Fruit fly (Drosophila melanogaster) whole organism, embryonic: ENCODE results near the gene CG14419.

Experiments
- Antp ChIP-seq: fragments of 200-800 bp; sonication (Bioruptor generic); optimal IDR thresholded peaks from 3 replicates; lab custom pipeline; 2016; ENCODE audit warnings: missing biosample characterization, missing genetic modification characterization
- B-H1 ChIP-seq: fragments of 200-800 bp; sonication (Bioruptor generic); IDR thresholded peaks from 3 replicates; pipeline ENCODE4 v1.3.6; 2022; ENCODE audit warnings: missing biosample characterization, missing genetic modification characterization
- BtbVII ChIP-seq: fragments of 200-800 bp; sonication (Bioruptor generic); optimal IDR thresholded peaks from 3 replicates; lab custom pipeline; 2017; ENCODE audit warnings: missing biosample characterization, mild to moderate bottlenecking, missing genetic modification characterization
- CG12155 ChIP-seq: fragments of 200-800 bp; sonication (Bioruptor generic); optimal IDR thresholded peaks from 3 replicates; lab custom pipeline; 2016; ENCODE audit warnings: missing biosample characterization, missing genetic modification characterization
- CG12769 ChIP-seq: fragments of 200-800 bp; sonication (Bioruptor generic); optimal IDR thresholded peaks from 2 replicates; lab custom pipeline; 2019; ENCODE audit warnings: missing biosample characterization, mild to moderate bottlenecking, missing genetic modification characterization, moderate library complexity
- CG13287 ChIP-seq: fragments of 200-800 bp; sonication (Bioruptor generic); IDR thresholded peaks from 2 replicates; pipeline ENCODE4 v1.3.6; 2022; ENCODE audit warnings: missing biosample characterization, missing genetic modification characterization; ENCODE audit not compliant: partially characterized antibody
- CG13775 ChIP-seq: fragments of 200-800 bp; sonication (Bioruptor generic); optimal IDR thresholded peaks from 3 replicates; lab custom pipeline; 2017; ENCODE audit warnings: missing biosample characterization, mild to moderate bottlenecking, missing genetic modification characterization
- CG15073 ChIP-seq: fragments of 200-800 bp; sonication (Bioruptor generic); optimal IDR thresholded peaks from 2 replicates; lab custom pipeline; 2016; ENCODE audit warnings: missing biosample characterization, missing genetic modification characterization
- CG17328 ChIP-seq: fragments of 200-800 bp; sonication (Bioruptor generic); IDR thresholded peaks from 2 replicates; pipeline ENCODE4 v1.3.6; 2022; ENCODE audit warnings: missing biosample characterization, missing genetic modification characterization
- CG17568 ChIP-seq: fragments of 200-800 bp; sonication (Bioruptor generic); optimal IDR thresholded peaks from 2 replicates; lab custom pipeline; 2018; ENCODE audit warnings: missing biosample characterization, mild to moderate bottlenecking, missing genetic modification characterization, moderate library complexity
- CG1792 ChIP-seq: fragments of 200-800 bp; sonication (Bioruptor generic); optimal IDR thresholded peaks from 2 replicates; lab custom pipeline; 2016; ENCODE audit warnings: missing biosample characterization, missing genetic modification characterization
- CG30020 ChIP-seq: fragments of 200-800 bp; optimal IDR thresholded peaks from 2 replicates; lab custom pipeline; 2019; ENCODE audit warnings: missing biosample characterization, mild to moderate bottlenecking, missing genetic modification characterization, moderate library complexity
- CG3065 ChIP-seq: fragments of 200-800 bp; sonication (Bioruptor generic); optimal IDR thresholded peaks from 2 replicates; lab custom pipeline; 2016; ENCODE audit warnings: missing biosample characterization, missing genetic modification characterization
- CG31365 ChIP-seq: fragments of 200-800 bp; sonication (Bioruptor generic); optimal IDR thresholded peaks from 2 replicates; lab custom pipeline; 2018; ENCODE audit warnings: missing biosample characterization, mild to moderate bottlenecking, missing genetic modification characterization
- CG3726 ChIP-seq: fragments of 200-800 bp; sonication (Bioruptor generic); IDR thresholded peaks from 3 replicates; pipeline ENCODE4, ENCODE4 v1.3.6; 2022; ENCODE audit warnings: missing biosample characterization, missing genetic modification characterization
- CG4328 ChIP-seq: fragments of 200-800 bp; sonication (Bioruptor generic); optimal IDR thresholded peaks from 3 replicates; lab custom pipeline; 2017; ENCODE audit warnings: missing biosample characterization, missing genetic modification reagents, missing genetic modification characterization
- CG5953 ChIP-seq: fragments of 200-800 bp; sonication (Bioruptor generic); IDR thresholded peaks from 2 replicates; pipeline ENCODE4 v1.3.6; 2022; ENCODE audit warnings: missing biosample characterization, missing genetic modification characterization
- CG7745 ChIP-seq: fragments of 200-800 bp; sonication (Bioruptor generic); optimal IDR thresholded peaks from 2 replicates; lab custom pipeline; 2018; ENCODE audit warnings: missing biosample characterization, mild to moderate bottlenecking, missing genetic modification characterization, moderate library complexity
- CG7963 ChIP-seq: fragments of 200-800 bp; sonication (Bioruptor generic); IDR thresholded peaks from 3 replicates; pipeline ENCODE4 v1.3.6; 2022; ENCODE audit warnings: missing biosample characterization, missing genetic modification characterization; ENCODE audit not compliant: partially characterized antibody
- CG9727 ChIP-seq: fragments of 200-800 bp; sonication (Bioruptor generic); optimal IDR thresholded peaks from 3 replicates; lab custom pipeline; 2017; ENCODE audit warnings: missing biosample characterization, mild to moderate bottlenecking, missing genetic modification characterization
- Gug ChIP-seq: fragments of 200-800 bp; sonication (Bioruptor generic); IDR thresholded peaks from 4 replicates; pipeline ENCODE4 v1.3.6; 2022; ENCODE audit warnings: missing biosample characterization, missing genetic modification characterization
- HmgZ ChIP-seq: fragments of 200-800 bp; sonication (Bioruptor generic); optimal IDR thresholded peaks from 2 replicates; lab custom pipeline; 2018; ENCODE audit warnings: missing biosample characterization, mild to moderate bottlenecking, missing genetic modification characterization
- Hmx ChIP-seq: fragments of 200-800 bp; sonication (Bioruptor generic); optimal IDR thresholded peaks from 2 replicates; lab custom pipeline; 2016; ENCODE audit warnings: missing biosample characterization, missing genetic modification characterization
- Hr78 ChIP-seq, 2 experiments: fragments of 200-800 bp in 1 of 2; fragments of >200 bp in 1 of 2; sonication (Bioruptor generic) in 1 of 2; optimal IDR thresholded peaks; 2 replicates each; lab custom pipeline; 2017 to 2019; ENCODE audit warnings: missing biosample characterization in 2 of 2, missing genetic modification characterization in 2 of 2, mild to moderate bottlenecking in 1 of 2, moderate library complexity in 1 of 2
- NfI ChIP-seq: fragments of 200-800 bp; sonication (Bioruptor generic); optimal IDR thresholded peaks from 3 replicates; lab custom pipeline; 2018; ENCODE audit warnings: missing biosample characterization, mild to moderate bottlenecking, missing genetic modification characterization, moderate library complexity
- Pdp1 ChIP-seq, 2 experiments: fragments of 200-800 bp; sonication (Bioruptor generic); optimal IDR thresholded peaks; 3 replicates each; lab custom pipeline; 2016; ENCODE audit warnings: missing biosample characterization in 2 of 2, missing genetic modification characterization in 2 of 2, mild to moderate bottlenecking in 1 of 2, moderate library complexity in 1 of 2
- Rfx ChIP-seq: fragments of 200-800 bp; sonication (Bioruptor generic); IDR thresholded peaks from 2 replicates; pipeline ENCODE4 v1.3.6; 2022; ENCODE audit warnings: missing biosample characterization, missing genetic modification characterization
- Taf1 ChIP-seq: fragments of 200-800 bp; sonication (Bioruptor generic); IDR thresholded peaks from 2 replicates; pipeline ENCODE4 v1.3.6; 2022; ENCODE audit warnings: missing biosample characterization, missing genetic modification characterization
- YL-1 ChIP-seq: fragments of 200-800 bp; sonication (Bioruptor generic); optimal IDR thresholded peaks from 3 replicates; lab custom pipeline; 2017; ENCODE audit warnings: missing biosample characterization, mild to moderate bottlenecking, missing genetic modification characterization
- aop ChIP-seq: fragments of 200-800 bp; sonication (Bioruptor generic); IDR thresholded peaks from 2 replicates; pipeline ENCODE4 v1.3.6; 2022; ENCODE audit warnings: missing biosample characterization, missing genetic modification characterization
- bbx ChIP-seq: fragments of 200-800 bp; sonication (Bioruptor generic); IDR thresholded peaks from 2 replicates; pipeline ENCODE4 v1.3.6; 2022; ENCODE audit warnings: missing biosample characterization, missing genetic modification characterization; ENCODE audit not compliant: partially characterized antibody
- br ChIP-seq: fragments of >200 bp; optimal IDR thresholded peaks from 2 replicates; lab custom pipeline; 2017
- caup ChIP-seq: fragments of 200-800 bp; sonication (Bioruptor generic); optimal IDR thresholded peaks from 3 replicates; lab custom pipeline; 2017; ENCODE audit warnings: missing biosample characterization, mild to moderate bottlenecking, missing genetic modification characterization, moderate library complexity; ENCODE audit not compliant: severe bottlenecking
- dpn ChIP-seq, 2 experiments: fragments of 200-800 bp; sonication (Bioruptor generic); optimal IDR thresholded peaks; 3 replicates each; lab custom pipeline; 2016; ENCODE audit warnings: missing biosample characterization in 2 of 2, missing genetic modification characterization in 2 of 2
- en ChIP-seq: fragments of 200-800 bp; sonication (Bioruptor generic); optimal IDR thresholded peaks from 2 replicates; lab custom pipeline; 2016; ENCODE audit warnings: missing biosample characterization, missing genetic modification characterization
- fd3F ChIP-seq: fragments of 200-800 bp; sonication (Bioruptor generic); optimal IDR thresholded peaks from 2 replicates; lab custom pipeline; 2018; ENCODE audit warnings: missing biosample characterization, mild to moderate bottlenecking, missing genetic modification characterization, moderate library complexity
- gcm ChIP-seq: fragments of 200-800 bp; sonication (Bioruptor generic); optimal IDR thresholded peaks from 2 replicates; lab custom pipeline; 2019; ENCODE audit warnings: missing biosample characterization, mild to moderate bottlenecking, missing genetic modification characterization, moderate library complexity
- gfzf ChIP-seq: fragments of 200-800 bp; sonication (Bioruptor generic); optimal IDR thresholded peaks from 2 replicates; lab custom pipeline; 2016; ENCODE audit warnings: missing biosample characterization, mild to moderate bottlenecking, missing genetic modification characterization, moderate library complexity
- hb ChIP-seq: fragments of 200-800 bp; sonication (Bioruptor generic); IDR thresholded peaks from 3 replicates; pipeline ENCODE4 v1.3.6; 2022; ENCODE audit warnings: missing biosample characterization, missing genetic modification characterization; ENCODE audit not compliant: partially characterized antibody
- hbn ChIP-seq: fragments of 200-800 bp; sonication (Bioruptor generic); IDR thresholded peaks from 2 replicates; pipeline ENCODE4 v1.3.6; 2022; ENCODE audit warnings: missing biosample characterization, missing genetic modification characterization; ENCODE audit not compliant: partially characterized antibody
- insv ChIP-seq, 2 experiments: fragments of 200-800 bp; sonication (Bioruptor generic); optimal IDR thresholded peaks; 3 replicates each; lab custom pipeline; 2016 to 2018; ENCODE audit warnings: missing biosample characterization in 2 of 2, missing genetic modification characterization in 2 of 2
- lola ChIP-seq, 3 experiments: fragments of >200 bp in 2 of 3; fragments of 200-800 bp in 1 of 3; sonication (Bioruptor generic) in 1 of 3; optimal IDR thresholded peaks; 2 replicates each; lab custom pipeline; 2017 to 2019; ENCODE audit warnings: missing biosample characterization in 3 of 3, missing genetic modification characterization in 3 of 3, mild to moderate bottlenecking in 1 of 3, moderate library complexity in 1 of 3
- nerfin-2 ChIP-seq: fragments of 200-800 bp; sonication (Bioruptor generic); IDR thresholded peaks from 2 replicates; pipeline ENCODE4 v1.3.6; 2022; ENCODE audit warnings: missing biosample characterization, missing genetic modification characterization; ENCODE audit not compliant: partially characterized antibody
- org-1 ChIP-seq: fragments of 200-800 bp; sonication (Bioruptor generic); optimal IDR thresholded peaks from 2 replicates; lab custom pipeline; 2017; ENCODE audit warnings: missing biosample characterization, missing genetic modification characterization
- otp ChIP-seq: fragments of 200-800 bp; sonication (Bioruptor generic); IDR thresholded peaks from 3 replicates; pipeline ENCODE4, ENCODE4 v1.3.6; 2022; ENCODE audit warnings: missing biosample characterization, missing genetic modification characterization
- pan ChIP-seq, 4 experiments: fragments of >200 bp in 3 of 4; fragments of 200-800 bp in 1 of 4; sonication (Bioruptor generic) in 1 of 4; optimal IDR thresholded peaks in 3 of 4; IDR thresholded peaks in 1 of 4; 2 replicates each; pipeline versions ENCODE4 v1.3.6 to Lab custom; 2017 to 2022; ENCODE audit warnings: missing biosample characterization in 2 of 4, missing genetic modification characterization in 2 of 4, mixed read lengths in 1 of 4
- tap ChIP-seq: fragments of 200-800 bp; optimal IDR thresholded peaks from 3 replicates; lab custom pipeline; 2019; ENCODE audit warnings: missing biosample characterization, mild to moderate bottlenecking, missing genetic modification characterization, moderate library complexity
- trem ChIP-seq: fragments of 200-800 bp; optimal IDR thresholded peaks from 3 replicates; lab custom pipeline; 2019; ENCODE audit warnings: missing biosample characterization, mild to moderate bottlenecking, missing genetic modification characterization, moderate library complexity
- vvl ChIP-seq: fragments of 200-800 bp; sonication (Bioruptor generic); IDR thresholded peaks from 2 replicates; pipeline ENCODE4 v1.3.6; 2022; ENCODE audit warnings: missing biosample characterization, missing genetic modification characterization

Gene CG14419

dm6 chrX:2919742-2920141, 34.0 kb upstream of the CG14419 start, which contains the start of gene CG3588 (continued):
- TF ChIP-seq CG4328 (no peak), pan (optimal IDR thresholded peaks at IDR 0.05; lab: Kevin White, UChicago) (no peak), pan (GFP tag; optimal IDR thresholded peaks at IDR 0.05 in 1 of 2, IDR thresholded peaks at IDR 0.05 in 1 of 2) (peak in 1 of 2 experiments; percentile 80), Antp (GFP tag; lab: Kevin White, UChicago) (no peak), NfI (GFP tag; lab: Kevin White, UChicago) (peak; percentile 81), CG17328 (peak; percentile 65), CG12155 (GFP tag; lab: Kevin White, UChicago) (peak; percentile 70), hbn (GFP tag; lab: Robert Waterston, UW) (no peak), Rfx (GFP tag; lab: Robert Waterston, UW) (peak; percentile 94), tap (tag; lab: Kevin White, UChicago) (peak; percentile 32), aop (GFP tag; lab: Robert Waterston, UW) (no peak), hb (GFP tag; lab: Robert Waterston, UW) (no peak), trem (peak; percentile 1), CG3065 (GFP tag; lab: Kevin White, UChicago) (no peak), bbx (GFP tag; lab: Robert Waterston, UW) (no peak), CG15073 (GFP tag; lab: Kevin White, UChicago) (no peak), HmgZ (peak; percentile 50), CG12769 (tag; lab: Kevin White, UChicago) (peak; percentile 11), dpn (GFP tag; optimal IDR thresholded peaks at IDR 0.05; lab: Kevin White, UChicago) (peak; percentile 55 to 71), gcm (GFP tag; lab: Kevin White, UChicago) (no peak), fd3F (GFP tag; lab: Kevin White, UChicago) (peak; percentile 66), BtbVII (peak; percentile 60), otp (peak; percentile 51; the same call in 1 of the 3 replicates), insv (GFP tag; optimal IDR thresholded peaks at IDR 0.05; lab: Kevin White, UChicago) (no peak), CG13287 (no peak), org-1 (GFP tag; lab: Kevin White, UChicago) (peak; percentile 36), CG1792 (GFP tag; lab: Kevin White, UChicago) (peak; percentile 71), gfzf (GFP tag; lab: Kevin White, UChicago) (no peak), YL-1 (GFP tag; lab: Kevin White, UChicago) (no peak), CG13775 (GFP tag; lab: Kevin White, UChicago) (peak; percentile 50), Hr78 (GFP tag; optimal IDR thresholded peaks at IDR 0.05; lab: Kevin White, UChicago) (no peak), Hmx (GFP tag; lab: Kevin White, UChicago) (no peak), CG5953 (GFP tag; lab: Robert Waterston, UW) (0 out of 2 replicates have a peak, but pooled peaks have one; percentile 31), br (lab: Kevin White, UChicago) (no peak), CG31365 (tag; lab: Kevin White, UChicago) (peak; percentile 20), Gug (GFP tag; lab: Robert Waterston, UW) (peak; percentile 79; the same call in 3 of the 4 replicates), CG7963 (GFP tag; lab: Robert Waterston, UW) (no peak), vvl (GFP tag; lab: Robert Waterston, UW) (peak; percentile 73; the same call in 1 of the 2 replicates), CG17568 (peak; percentile 54), B-H1 (GFP tag; lab: Robert Waterston, UW) (peak; percentile 57), CG3726 (GFP tag; lab: Robert Waterston, UW) (no peak), Taf1 (GFP tag; lab: Robert Waterston, UW) (peak; percentile 79), lola (GFP tag; optimal IDR thresholded peaks at IDR 0.05; lab: Kevin White, UChicago) (no peak), en (GFP tag; lab: Kevin White, UChicago) (no peak), caup (GFP tag; lab: Kevin White, UChicago) (peak; percentile 77), Pdp1 (GFP tag; optimal IDR thresholded peaks at IDR 0.05; lab: Kevin White, UChicago) (peak in 1 of 2 experiments; percentile 65), CG30020 (tag; lab: Kevin White, UChicago) (no peak), nerfin-2 (GFP tag; lab: Robert Waterston, UW) (no peak), CG9727 (GFP tag; lab: Kevin White, UChicago) (peak; percentile 45), CG7745 (no peak)
